Worm (Caenorhabditis elegans): ENCODE data around the gene fmo-1.

Gene fmo-1

DNA sequence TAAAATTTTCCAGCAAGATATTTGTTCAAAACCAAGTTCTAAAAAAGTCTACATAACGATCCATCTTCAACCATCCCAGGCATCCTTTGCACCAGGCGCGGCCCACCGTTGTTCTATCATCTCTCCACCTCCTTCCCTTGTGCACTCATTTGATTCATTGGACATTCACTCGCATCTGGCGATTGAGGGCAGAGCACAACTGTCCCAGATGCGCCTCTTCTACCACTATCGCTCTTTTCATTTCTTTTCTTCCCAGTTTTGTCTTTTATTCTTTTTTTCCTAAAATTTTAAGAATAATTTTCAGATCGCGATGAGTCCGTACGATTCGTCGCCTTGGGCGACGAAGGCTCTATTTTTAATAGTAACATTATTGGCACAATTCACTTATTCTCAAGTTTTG is 4.9 kb downstream of the fmo-1 start, which contains the start of gene epi-1:
epi-1 (plus strand) TSS at position 301 of the 400 bp plus-strand sequence.
- TF ChIP-seq ceh-16 (tag; optimal IDR thresholded peaks at IDR 0.05) (no peak), ztf-11 (tag; optimal IDR thresholded peaks at IDR 0.05) (no peak), gmeb-1 (tag; optimal IDR thresholded peaks at IDR 0.05) (no peak), nhr-129 (tag; optimal IDR thresholded peaks at IDR 0.05) (no peak), unc-62 (GFP tag; optimal IDR thresholded peaks at IDR 0.05) (no peak), blmp-1 (tag; optimal IDR thresholded peaks at IDR 0.05; ENCODE audit: insufficient read depth) (no peak), F13H6.1 (tag; optimal IDR thresholded peaks at IDR 0.05) (no peak), unc-55 (GFP tag; optimal IDR thresholded peaks at IDR 0.05) (no peak)

DNA sequence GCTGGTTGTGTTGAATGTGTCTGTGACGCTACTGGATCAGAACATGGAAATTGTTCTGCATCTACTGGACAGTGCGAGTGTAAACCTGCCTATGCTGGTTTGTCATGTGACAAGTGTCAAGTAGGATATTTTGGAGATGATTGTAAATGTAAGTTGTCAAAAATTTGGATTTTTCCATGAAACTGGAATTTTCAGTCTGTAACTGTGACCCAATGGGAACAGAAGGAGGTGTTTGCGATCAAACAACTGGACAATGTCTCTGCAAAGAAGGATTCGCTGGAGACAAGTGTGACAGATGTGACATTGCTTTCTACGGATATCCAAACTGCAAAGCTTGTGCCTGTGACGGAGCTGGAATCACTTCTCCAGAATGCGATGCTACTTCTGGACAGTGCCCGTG is 6.9 kb downstream of the fmo-1 start:
- TF ChIP-seq crh-2 (tag; optimal IDR thresholded peaks at IDR 0.05) (no peak), nhr-21 (tag; optimal IDR thresholded peaks at IDR 0.05) (no peak), lin-13 (GFP tag; optimal IDR thresholded peaks at IDR 0.05) (no peak), nhr-23 (tag; optimal IDR thresholded peaks at IDR 0.05) (no peak), unc-55 (GFP tag; optimal IDR thresholded peaks at IDR 0.05) (no peak), nhr-77 (tag; optimal IDR thresholded peaks at IDR 0.05) (no peak), peb-1 (tag; optimal IDR thresholded peaks at IDR 0.05) (no peak), nhr-25 (tag; optimal IDR thresholded peaks at IDR 0.05) (no peak), Y55F3AM.14 (GFP tag; optimal IDR thresholded peaks at IDR 0.05) (no peak), blmp-1 (tag; optimal IDR thresholded peaks at IDR 0.05; ENCODE audit: insufficient read depth) (no peak), ama-1 (optimal IDR thresholded peaks at IDR 0.05) (no peak), mdl-1 (tag; optimal IDR thresholded peaks at IDR 0.05) (no peak), sem-4 (tag; optimal IDR thresholded peaks at IDR 0.05) (no peak), elt-1 (tag; optimal IDR thresholded peaks at IDR 0.05) (no peak), ztf-4 (tag; optimal IDR thresholded peaks at IDR 0.05) (no peak), dmd-4 (tag; optimal IDR thresholded peaks at IDR 0.05) (no peak)

DNA sequence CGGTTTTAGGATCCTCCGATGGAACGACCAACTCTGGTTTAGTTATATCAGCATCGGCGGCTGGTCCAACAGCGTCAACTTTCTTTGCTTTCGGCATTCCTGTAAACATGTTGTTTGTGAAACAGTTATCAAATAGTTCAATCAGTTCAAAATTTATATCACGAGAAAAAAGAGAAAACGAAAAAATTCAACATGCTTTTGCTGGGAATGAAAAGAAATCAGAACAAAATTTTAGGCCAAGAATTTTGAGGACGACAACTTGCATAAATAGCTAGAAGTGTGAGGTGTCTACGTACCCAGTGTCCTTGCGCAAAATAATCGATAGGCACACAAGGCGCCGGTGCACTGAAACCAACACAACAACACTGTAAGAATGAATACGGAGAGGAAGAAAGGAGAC is 18.7 kb downstream of the fmo-1 start, which contains the start of gene K08C7.4:
K08C7.4 (minus strand) TSS at position 101 of the 400 bp plus-strand sequence.
- no peak for TF ChIP-seq nhr-10 (tag; optimal IDR thresholded peaks at IDR 0.05)
- TF ChIP-seq ama-1 (optimal IDR thresholded peaks at IDR 0.05), result no peak
- no peak for TF ChIP-seq C34F6.9 (tag; optimal IDR thresholded peaks at IDR 0.05)
- TF ChIP-seq ztf-4 (tag; optimal IDR thresholded peaks at IDR 0.05), result no peak
- no peak for TF ChIP-seq ZK546.5 (tag; optimal IDR thresholded peaks at IDR 0.05)
- TF ChIP-seq nhr-21 (tag; optimal IDR thresholded peaks at IDR 0.05), result no peak
- TF ChIP-seq nhr-25 (tag; optimal IDR thresholded peaks at IDR 0.05), result no peak
- no peak for TF ChIP-seq crh-2 (tag; optimal IDR thresholded peaks at IDR 0.05)
- TF ChIP-seq F13H6.1 (tag; optimal IDR thresholded peaks at IDR 0.05), result no peak
- TF ChIP-seq alr-1 (tag; optimal IDR thresholded peaks at IDR 0.05), result no peak
- TF ChIP-seq Y55F3AM.14 (GFP tag; optimal IDR thresholded peaks at IDR 0.05), result no peak
- no peak for TF ChIP-seq mbf-1 (tag; optimal IDR thresholded peaks at IDR 0.05)
- TF ChIP-seq mab-5 (tag; optimal IDR thresholded peaks at IDR 0.05), result no peak
- no peak for TF ChIP-seq ceh-82 (tag; optimal IDR thresholded peaks at IDR 0.05)
- TF ChIP-seq gmeb-1 (tag; optimal IDR thresholded peaks at IDR 0.05), result no peak
- no peak for TF ChIP-seq ztf-11 (tag; optimal IDR thresholded peaks at IDR 0.05)

DNA sequence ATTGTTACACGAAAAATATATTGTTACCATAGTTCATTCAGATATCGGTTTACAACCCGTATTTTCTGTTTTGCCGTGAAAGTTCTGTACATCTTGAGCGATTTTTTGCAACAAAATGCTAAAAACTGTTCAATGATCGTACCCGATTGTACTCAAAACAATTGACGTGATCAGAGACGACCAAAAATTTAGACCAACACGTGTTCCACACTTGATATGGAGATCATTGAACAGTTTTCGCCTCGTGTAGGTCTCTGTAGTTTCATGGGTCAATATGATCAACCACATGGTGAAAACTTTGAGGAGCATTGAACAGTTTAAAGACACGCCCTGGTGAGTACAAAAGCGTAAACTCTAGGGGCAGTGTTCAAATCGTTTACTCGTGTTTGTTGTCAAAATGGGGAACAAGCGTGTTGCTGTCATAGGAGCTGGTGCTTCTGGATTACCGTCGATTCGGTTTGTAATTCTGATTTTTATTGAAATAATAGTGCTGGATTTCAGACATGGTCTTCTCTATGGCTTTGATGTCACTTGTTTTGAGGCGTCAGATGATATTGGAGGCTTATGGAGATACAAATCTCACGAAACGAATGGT is 20.6 kb downstream of the fmo-1 start, which contains the start of gene fmo-2:
fmo-2 (plus strand) TSS at position 370 of the 595 bp plus-strand sequence.
- TF ChIP-seq nhr-129 (tag; optimal IDR thresholded peaks at IDR 0.05) (peak; percentile 30), ama-1 (optimal IDR thresholded peaks at IDR 0.05) (no peak), unc-62 (GFP tag; optimal IDR thresholded peaks at IDR 0.05) (no peak), nhr-21 (tag; optimal IDR thresholded peaks at IDR 0.05) (peak; percentile 65), sma-9 (GFP tag; optimal IDR thresholded peaks at IDR 0.05) (peak; percentile 66), sma-9 (tag; optimal IDR thresholded peaks at IDR 0.05) (no peak), mdl-1 (tag; optimal IDR thresholded peaks at IDR 0.05) (peak in 1 of 2 experiments; percentile 22)

DNA sequence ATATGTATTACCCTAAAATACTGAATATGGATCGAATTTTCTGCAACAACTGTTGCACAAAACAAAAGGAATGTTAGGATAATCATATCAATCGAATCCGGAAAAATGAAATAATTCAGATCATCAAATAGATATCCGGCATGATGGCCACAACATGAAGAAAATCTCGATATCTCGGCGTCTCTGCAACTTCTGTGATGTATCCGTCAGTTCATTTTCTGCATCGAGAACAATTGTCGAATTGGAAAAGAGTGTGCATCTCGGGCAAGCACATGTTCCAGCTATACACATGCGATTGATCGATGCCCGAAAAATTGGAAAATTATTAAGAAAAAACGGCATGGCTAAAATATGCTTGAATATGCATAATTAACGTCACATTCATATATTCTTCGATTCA is 24.1 kb downstream of the fmo-1 start, which contains the start of the genes K08C7.6 and R102.1:
K08C7.6 (minus strand) TSS at position 101 of the 400 bp plus-strand sequence.
R102.1 (plus strand) TSS at position 291 of the 400 bp plus-strand sequence.
- no peak for TF ChIP-seq lin-11 (tag; optimal IDR thresholded peaks at IDR 0.05)
- no peak for TF ChIP-seq C34F6.9 (tag; optimal IDR thresholded peaks at IDR 0.05)
- no peak for TF ChIP-seq sma-3 (GFP tag; optimal IDR thresholded peaks at IDR 0.05)
- TF ChIP-seq alr-1 (tag; optimal IDR thresholded peaks at IDR 0.05), result no peak
- TF ChIP-seq elt-3 (tag; optimal IDR thresholded peaks at IDR 0.05), result no peak
- no peak for TF ChIP-seq aly-2 (tag; optimal IDR thresholded peaks at IDR 0.05)
